Worm (Caenorhabditis elegans): ENCODE results near the gene ref-1.
A peak's percentile ranks its signal among the peaks of the same experiment; 100 is the strongest.

ref-1 gene

DNA sequence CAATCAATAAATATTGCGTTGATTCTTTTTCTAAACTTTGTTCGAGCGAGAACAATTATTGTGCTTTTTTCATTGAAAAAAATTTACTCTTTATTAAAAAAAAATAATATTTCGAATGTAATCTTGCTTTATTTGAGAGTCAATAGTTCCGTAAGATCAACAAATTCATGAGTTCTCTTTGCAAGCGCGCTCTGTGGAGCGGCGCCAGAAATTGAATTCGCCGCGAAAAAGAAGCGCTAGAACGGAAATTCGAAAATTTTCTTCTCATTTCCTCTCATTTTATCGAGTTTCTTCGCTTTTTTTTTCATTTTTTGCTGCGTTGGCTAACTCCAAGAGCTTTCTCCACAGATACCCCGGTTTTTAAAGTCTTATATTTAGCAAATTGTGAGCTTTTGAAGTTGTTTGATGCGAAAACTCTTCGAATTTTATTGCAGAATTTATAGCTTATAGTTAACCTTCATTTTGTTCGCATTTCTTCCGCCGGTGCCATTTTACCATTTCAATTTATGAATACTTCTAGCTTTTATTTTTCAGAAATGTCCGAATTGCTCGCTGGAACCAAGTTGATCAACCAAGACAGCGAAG is 21.1 kb upstream of the ref-1 start, which contains the start of gene R05H5.3:
R05H5.3 (plus strand) TSS at position 535 of the 585 bp plus-strand sequence.
- TF ChIP-seq C16A3.4 (tag; optimal IDR thresholded peaks at IDR 0.05) (peak; percentile 67), nhr-85 (tag) (peak; percentile 49), unc-62 (GFP tag; optimal IDR thresholded peaks at IDR 0.05) (no peak), sup-37 (GFP tag; optimal IDR thresholded peaks at IDR 0.05) (no peak), ceh-82 (tag; optimal IDR thresholded peaks at IDR 0.05) (peak in 1 of 3 experiments; percentile 66), egl-13 (tag; optimal IDR thresholded peaks at IDR 0.05) (no peak), rnt-1 (tag; optimal IDR thresholded peaks at IDR 0.05) (peak; percentile 74), F16B12.6 (tag; optimal IDR thresholded peaks at IDR 0.05) (no peak), swsn-7 (tag; optimal IDR thresholded peaks at IDR 0.05) (peak; percentile 20), ceh-88 (GFP tag; IDR thresholded peaks at IDR 0.05) (no peak), hpl-2 (GFP tag; optimal IDR thresholded peaks at IDR 0.05) (no peak), elt-3 (tag; optimal IDR thresholded peaks at IDR 0.05) (peak in 1 of 6 experiments; percentile 43), fkh-10 (GFP tag; optimal IDR thresholded peaks at IDR 0.05) (peak; percentile 75), tbx-2 (tag; optimal IDR thresholded peaks at IDR 0.05) (peak; percentile 26), C34B4.2 (tag; optimal IDR thresholded peaks at IDR 0.05) (no peak), lin-14 (GFP tag; optimal IDR thresholded peaks at IDR 0.05) (peak; percentile 68), xbp-1 (tag; optimal IDR thresholded peaks at IDR 0.05) (peak; percentile 14), nhr-90 (tag; optimal IDR thresholded peaks at IDR 0.05; ENCODE audit: poor library complexity) (no peak), nhr-77 (tag; optimal IDR thresholded peaks at IDR 0.05) (peak; percentile 46), dpl-1 (GFP tag; optimal IDR thresholded peaks at IDR 0.05) (peak; percentile 80 to 90 (median 87)), lin-13 (GFP tag; optimal IDR thresholded peaks at IDR 0.05) (peak; percentile 41), snu-23 (GFP tag; optimal IDR thresholded peaks at IDR 0.05) (no peak), nhr-20 (tag; optimal IDR thresholded peaks at IDR 0.05) (peak; percentile 42), lin-15B (tag; optimal IDR thresholded peaks at IDR 0.05) (peak; percentile 75), ces-1 (GFP tag; optimal IDR thresholded peaks at IDR 0.05) (peak; percentile 32), blmp-1 (tag; optimal IDR thresholded peaks at IDR 0.05) (peak; percentile 51), efl-1 (optimal IDR thresholded peaks at IDR 0.05) (peak; percentile 83 to 94), efl-1 (GFP tag; optimal IDR thresholded peaks at IDR 0.05 in 1 of 2) (peak; percentile 80 to 97), skn-1 (tag; optimal IDR thresholded peaks at IDR 0.05) (peak; percentile 67), lin-35 (GFP tag; optimal IDR thresholded peaks at IDR 0.05) (peak; percentile 77 to 92), unc-86 (tag; optimal IDR thresholded peaks at IDR 0.05) (no peak), snpc-4 (tag; optimal IDR thresholded peaks at IDR 0.05) (no peak), lsy-2 (tag; optimal IDR thresholded peaks at IDR 0.05) (peak; percentile 44 to 86), lir-3 (tag; optimal IDR thresholded peaks at IDR 0.05; ENCODE audit: poor library complexity) (peak; percentile 37)

DNA sequence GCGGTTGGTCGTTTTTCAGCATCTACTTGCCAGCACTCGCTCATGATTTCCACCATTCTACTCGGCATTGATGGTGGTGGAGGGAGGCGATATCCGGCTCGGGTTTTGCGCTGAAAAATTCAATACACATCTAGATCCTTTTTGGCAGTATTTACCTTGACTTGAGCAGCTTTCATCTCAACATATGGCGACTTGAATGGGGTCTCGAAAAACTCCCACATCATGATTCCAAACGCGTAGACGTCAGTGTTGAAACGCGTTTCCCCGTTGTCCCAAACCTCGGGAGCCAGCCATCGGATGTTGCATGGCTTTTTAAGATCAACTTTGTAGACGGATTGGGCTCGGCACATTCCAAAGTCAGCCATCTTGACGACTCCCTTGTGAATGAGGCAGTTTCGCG is 19.8 kb upstream of the ref-1 start:
- TF ChIP-seq ets-5 (GFP tag; IDR thresholded peaks at IDR 0.05) (no peak), lin-35 (GFP tag; optimal IDR thresholded peaks at IDR 0.05) (no peak)

DNA sequence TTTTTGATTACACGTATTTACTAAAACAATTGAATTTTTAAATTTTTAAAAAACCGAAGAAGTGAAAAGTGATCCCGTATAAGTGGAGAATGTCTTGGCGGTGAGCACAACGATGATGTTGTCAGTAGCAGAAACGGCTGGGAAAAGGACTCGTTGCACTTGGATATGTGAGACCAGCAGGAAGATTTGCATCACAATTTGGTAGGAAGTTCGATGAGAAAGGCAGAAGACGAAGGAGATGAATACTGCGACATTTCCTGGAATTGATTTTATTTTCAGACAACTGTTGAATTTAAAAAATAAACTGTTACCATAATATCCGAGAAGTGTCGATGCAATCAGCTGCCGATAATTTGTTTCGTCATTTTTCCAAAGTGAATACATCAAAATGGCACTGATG is 18.4 kb upstream of the ref-1 start, which contains the start of gene R05H5.4:
R05H5.4 (minus strand) TSS at position 101 of the 400 bp plus-strand sequence.
- TF ChIP-seq egl-27 (tag; optimal IDR thresholded peaks at IDR 0.05) = no peak
- no peak for TF ChIP-seq nhr-77 (tag; optimal IDR thresholded peaks at IDR 0.05)
- no peak for TF ChIP-seq xbp-1 (tag; optimal IDR thresholded peaks at IDR 0.05)
- no peak for TF ChIP-seq unc-62 (GFP tag; optimal IDR thresholded peaks at IDR 0.05)
- no peak for TF ChIP-seq nhr-20 (tag; optimal IDR thresholded peaks at IDR 0.05)
- no peak for TF ChIP-seq mef-2 (tag; optimal IDR thresholded peaks at IDR 0.05)
- TF ChIP-seq ceh-88 (GFP tag; IDR thresholded peaks at IDR 0.05) = no peak
- no peak for TF ChIP-seq ceh-8 (GFP tag; optimal IDR thresholded peaks at IDR 0.05)
- no peak for TF ChIP-seq snu-23 (GFP tag; optimal IDR thresholded peaks at IDR 0.05)
- no peak for TF ChIP-seq blmp-1 (tag; optimal IDR thresholded peaks at IDR 0.05)
- no peak for TF ChIP-seq efl-1 (optimal IDR thresholded peaks at IDR 0.05)
- TF ChIP-seq efl-1 (GFP tag; optimal IDR thresholded peaks at IDR 0.05 in 1 of 2) = no peak
- no peak for TF ChIP-seq sup-37 (GFP tag; optimal IDR thresholded peaks at IDR 0.05)
- TF ChIP-seq unc-98 (GFP tag; IDR thresholded peaks at IDR 0.05) = no peak
- TF ChIP-seq pag-3 (tag; optimal IDR thresholded peaks at IDR 0.05; ENCODE audit: borderline replicate concordance, insufficient read depth) = no peak
- no peak for TF ChIP-seq irx-1 (tag; optimal IDR thresholded peaks at IDR 0.05)
- TF ChIP-seq efl-3 (GFP tag; optimal IDR thresholded peaks at IDR 0.05) = no peak
